Worm (Caenorhabditis elegans) whole organism, L1 larva: ENCODE measurements around the gene C06B3.1.

Source experiments
- ama-1 ChIP-seq: fragments of 150-350 bp; optimal IDR thresholded peaks from 2 replicates; lab custom pipeline; 2014
- egl-27 ChIP-seq, 2 experiments: fragments of 150-350 bp in 1 of 2; sonication (generic microtip); optimal IDR thresholded peaks; 3 replicates each; lab custom pipeline; 2017 to 2018; ENCODE audit warnings: missing biosample characterization in 2 of 2, missing genetic modification characterization in 2 of 2, missing genetic modification reagents in 2 of 2
- fkh-10 ChIP-seq: sonication (generic microtip); optimal IDR thresholded peaks from 2 replicates; lab custom pipeline; 2017; ENCODE audit warnings: missing biosample characterization, missing genetic modification reagents, missing genetic modification characterization
- fos-1 ChIP-seq: fragments of 150-350 bp; optimal IDR thresholded peaks from 2 replicates; lab custom pipeline; 2014; ENCODE audit warnings: missing biosample characterization, missing genetic modification characterization
- hlh-4 ChIP-seq: sonication (generic microtip); optimal IDR thresholded peaks from 2 replicates; lab custom pipeline; 2016; ENCODE audit warnings: mild to moderate bottlenecking, missing genetic modification characterization, missing compliant biosample characterization
- jun-1 ChIP-seq: fragments of 150-350 bp; optimal IDR thresholded peaks from 2 replicates; lab custom pipeline; 2014; ENCODE audit warnings: missing biosample characterization, missing genetic modification reagents, missing genetic modification characterization
- lin-35 ChIP-seq, 2 experiments: fragments of 150-350 bp; optimal IDR thresholded peaks; 2 replicates each; lab custom pipeline; 2014; ENCODE audit warnings: missing biosample characterization in 2 of 2, missing genetic modification characterization in 2 of 2, missing genetic modification reagents in 2 of 2
- mef-2 ChIP-seq: fragments of 150-350 bp; optimal IDR thresholded peaks from 2 replicates; lab custom pipeline; 2014; ENCODE audit warnings: missing biosample characterization, missing genetic modification characterization
- mep-1 ChIP-seq: fragments of 150-350 bp; optimal IDR thresholded peaks from 2 replicates; lab custom pipeline; 2014; ENCODE audit warnings: missing biosample characterization, missing genetic modification characterization
- nhr-77 ChIP-seq: fragments of 150-350 bp; optimal IDR thresholded peaks from 2 replicates; lab custom pipeline; 2014; ENCODE audit warnings: missing biosample characterization, missing genetic modification characterization
- sptf-1 ChIP-seq: fragments of 150-350 bp; optimal IDR thresholded peaks from 2 replicates; lab custom pipeline; 2014; ENCODE audit warnings: missing biosample characterization, missing genetic modification characterization
- tbx-2 ChIP-seq: sonication (generic microtip); optimal IDR thresholded peaks from 2 replicates; lab custom pipeline; 2016; ENCODE audit warnings: missing genetic modification characterization, missing compliant biosample characterization
- ztf-11 ChIP-seq, 2 experiments: sonication (generic microtip); optimal IDR thresholded peaks; 2 replicates each; lab custom pipeline; 2016 to 2017; ENCODE audit warnings: missing genetic modification characterization in 2 of 2, missing biosample characterization in 1 of 2, missing compliant biosample characterization in 1 of 2

ce11 chrV:13942082-13942481 is 39.5 kb downstream of the C06B3.1 start, which contains the start of gene dpr-1:
- TF ChIP-seq fkh-10 (GFP tag; lab: Kevin White, UChicago) (no peak), hlh-4 (tag; lab: Kevin White, UChicago) (no peak), ama-1 (lab: Kevin White, UChicago) (no peak), tbx-2 (no peak), ztf-11 (tag; optimal IDR thresholded peaks at IDR 0.05; lab: Kevin White, UChicago) (no peak), fos-1 (tag; lab: Kevin White, UChicago) (no peak), egl-27 (tag; optimal IDR thresholded peaks at IDR 0.05; lab: Kevin White, UChicago) (no peak), lin-35 (GFP tag; optimal IDR thresholded peaks at IDR 0.05; lab: Kevin White, UChicago) (no peak), jun-1 (tag; lab: Kevin White, UChicago) (no peak), sptf-1 (tag; lab: Kevin White, UChicago) (no peak), mep-1 (tag; lab: Kevin White, UChicago) (no peak), mef-2 (tag; lab: Kevin White, UChicago) (no peak), nhr-77 (tag; lab: Kevin White, UChicago) (no peak)
